Fruit fly (Drosophila melanogaster) Kc167 (cell line): ENCODE results near the gene Syx1A.

ENCODE experiments used
- Sin3A ChIP-seq: fragments of >200 bp; optimal IDR thresholded peaks from 2 replicates; lab custom pipeline; 2018; ENCODE audit warnings: missing external identifiers
- h ChIP-seq: fragments of >200 bp; optimal IDR thresholded peaks from 3 replicates; lab custom pipeline; 2018; ENCODE audit warnings: missing external identifiers
- insv ChIP-seq: fragments of >200 bp; optimal IDR thresholded peaks from 3 replicates; lab custom pipeline; 2018; ENCODE audit warnings: missing external identifiers
- psq ChIP-seq: fragments of >200 bp; optimal IDR thresholded peaks from 2 replicates; lab custom pipeline; 2017; ENCODE audit warnings: missing external identifiers
- ttk ChIP-seq: sonication (Bioruptor generic); optimal IDR thresholded peaks from 2 replicates; lab custom pipeline; 2017; ENCODE audit warnings: missing external identifiers

DNA sequence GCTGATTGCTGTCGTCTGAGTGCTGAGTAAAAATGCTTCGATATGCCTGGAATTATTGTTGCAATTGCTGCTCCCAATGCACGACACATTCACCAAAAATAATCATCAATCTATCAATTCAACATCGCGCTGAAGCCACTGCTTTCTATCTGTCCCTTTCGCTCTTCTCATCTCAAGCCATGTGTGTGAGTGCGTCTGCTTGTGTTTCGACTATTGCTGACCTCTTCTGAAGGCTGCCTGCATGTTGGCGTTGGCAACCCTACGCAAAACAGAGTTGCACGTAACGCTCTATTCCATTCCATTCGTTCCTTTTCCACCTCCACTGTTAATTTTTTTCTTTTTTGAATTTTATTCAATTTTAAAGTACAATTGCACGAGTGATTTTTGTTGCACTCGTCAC is 39.8 kb downstream of the Syx1A start:
- TF ChIP-seq insv (lab: Kevin White, UChicago), result no peak
- TF ChIP-seq Sin3A (lab: Kevin White, UChicago), result no peak
- TF ChIP-seq ttk, result no peak
- TF ChIP-seq psq (lab: Kevin White, UChicago), result no peak
- no peak for TF ChIP-seq h (lab: Kevin White, UChicago)
